Worm (Caenorhabditis elegans) whole organism, L1 larva: Measurements from ENCODE around the gene T14G10.8.

Experiments used
- C16A3.4 ChIP-seq: fragments of 150-350 bp; optimal IDR thresholded peaks from 2 replicates; lab custom pipeline; 2014; ENCODE audit warnings: missing biosample characterization, missing genetic modification characterization
- F16B12.6 ChIP-seq: fragments of 150-350 bp; optimal IDR thresholded peaks from 2 replicates; lab custom pipeline; 2014; ENCODE audit warnings: missing biosample characterization, missing genetic modification characterization
- aha-1 ChIP-seq: fragments of 150-350 bp; optimal IDR thresholded peaks from 2 replicates; lab custom pipeline; 2014; ENCODE audit warnings: missing biosample characterization, missing genetic modification characterization
- alr-1 ChIP-seq: fragments of 200-800 bp; sonication (Bioruptor generic); optimal IDR thresholded peaks from 2 replicates; lab custom pipeline; 2018; ENCODE audit warnings: borderline replicate concordance, mild to moderate bottlenecking, missing genetic modification characterization, missing compliant biosample characterization
- aly-2 ChIP-seq: fragments of 150-350 bp; optimal IDR thresholded peaks from 2 replicates; lab custom pipeline; 2014; ENCODE audit warnings: missing biosample characterization, missing genetic modification characterization
- blmp-1 ChIP-seq: fragments of 150-350 bp; optimal IDR thresholded peaks from 2 replicates; lab custom pipeline; 2014; ENCODE audit warnings: missing biosample characterization, missing genetic modification characterization
- ceh-88 ChIP-seq: fragments of 200-800 bp; sonication (Bioruptor generic); IDR thresholded peaks from 2 replicates; pipeline ENCODE4 v1.3.6; 2022; ENCODE audit warnings: missing genetic modification characterization, missing compliant biosample characterization
- dpl-1 ChIP-seq, 3 experiments: fragments of 150-350 bp in 2 of 3; sonication (generic microtip) in 1 of 3; optimal IDR thresholded peaks; 2 replicates each; lab custom pipeline; 2014 to 2017; ENCODE audit warnings: missing biosample characterization in 3 of 3, missing genetic modification characterization in 3 of 3, missing genetic modification reagents in 3 of 3
- efl-1 ChIP-seq, 4 experiments: fragments of 150-350 bp; optimal IDR thresholded peaks in 3 of 4; peaks in 1 of 4; 1 replicate in 1 of 4; 2 replicates in 3 of 4; lab custom pipeline; 2014; ENCODE audit warnings: missing biosample characterization in 2 of 4, missing genetic modification characterization in 2 of 4, missing genetic modification reagents in 2 of 4
- elt-3 ChIP-seq, 6 experiments: fragments of 150-350 bp in 1 of 6; sonication (generic microtip); optimal IDR thresholded peaks; 2 replicates each; lab custom pipeline; 2017 to 2018; ENCODE audit warnings: missing biosample characterization in 6 of 6, missing genetic modification characterization in 6 of 6, inconsistent platforms in 1 of 6
- ets-5 ChIP-seq: fragments of 200-800 bp; sonication (Bioruptor generic); IDR thresholded peaks from 2 replicates; pipeline ENCODE4 v1.3.6; 2022; ENCODE audit warnings: missing genetic modification characterization, missing compliant biosample characterization
- fkh-4 ChIP-seq: sonication (generic microtip); optimal IDR thresholded peaks from 2 replicates; lab custom pipeline; 2016; ENCODE audit warnings: missing compliant biosample characterization, missing genetic modification characterization, borderline replicate concordance
- fos-1 ChIP-seq: fragments of 150-350 bp; optimal IDR thresholded peaks from 2 replicates; lab custom pipeline; 2014; ENCODE audit warnings: missing biosample characterization, missing genetic modification characterization
- hlh-4 ChIP-seq: sonication (generic microtip); optimal IDR thresholded peaks from 2 replicates; lab custom pipeline; 2016; ENCODE audit warnings: mild to moderate bottlenecking, missing genetic modification characterization, missing compliant biosample characterization
- irx-1 ChIP-seq: sonication (generic microtip); optimal IDR thresholded peaks from 2 replicates; lab custom pipeline; 2016; ENCODE audit warnings: missing genetic modification characterization, missing compliant biosample characterization
- isw-1 ChIP-seq: fragments of 200-800 bp; sonication (Bioruptor generic); IDR thresholded peaks from 2 replicates; pipeline ENCODE4 v1.3.6; 2022; ENCODE audit warnings: missing genetic modification characterization, missing compliant biosample characterization
- lin-14 ChIP-seq: fragments of 200-800 bp; sonication (Bioruptor generic); optimal IDR thresholded peaks from 2 replicates; lab custom pipeline; 2018; ENCODE audit warnings: mild to moderate bottlenecking, missing genetic modification characterization, moderate library complexity, missing compliant biosample characterization
- lin-15B ChIP-seq: fragments of 150-350 bp; sonication (generic microtip); optimal IDR thresholded peaks from 3 replicates; lab custom pipeline; 2014; ENCODE audit warnings: missing biosample characterization, missing genetic modification characterization
- lin-35 ChIP-seq, 2 experiments: fragments of 150-350 bp; optimal IDR thresholded peaks; 2 replicates each; lab custom pipeline; 2014; ENCODE audit warnings: missing biosample characterization in 2 of 2, missing genetic modification characterization in 2 of 2, missing genetic modification reagents in 2 of 2
- lin-39 ChIP-seq: fragments of 150-350 bp; optimal IDR thresholded peaks from 2 replicates; lab custom pipeline; 2014; ENCODE audit warnings: missing biosample characterization, missing genetic modification reagents, missing genetic modification characterization
- lsy-2 ChIP-seq, 2 experiments: fragments of 150-350 bp; optimal IDR thresholded peaks; 2 replicates each; lab custom pipeline; 2014; ENCODE audit warnings: missing biosample characterization in 2 of 2, missing genetic modification characterization in 2 of 2
- mdl-1 ChIP-seq, 2 experiments: fragments of 150-350 bp; optimal IDR thresholded peaks; 2 replicates each; lab custom pipeline; 2014 to 2017; ENCODE audit warnings: missing biosample characterization in 2 of 2, missing genetic modification characterization in 2 of 2, inconsistent platforms in 1 of 2
- mef-2 ChIP-seq: fragments of 150-350 bp; optimal IDR thresholded peaks from 2 replicates; lab custom pipeline; 2014; ENCODE audit warnings: missing biosample characterization, missing genetic modification characterization
- mep-1 ChIP-seq: fragments of 150-350 bp; optimal IDR thresholded peaks from 2 replicates; lab custom pipeline; 2014; ENCODE audit warnings: missing biosample characterization, missing genetic modification characterization
- nhr-11 ChIP-seq: fragments of 150-350 bp; optimal IDR thresholded peaks from 2 replicates; lab custom pipeline; 2014; ENCODE audit warnings: missing biosample characterization, missing genetic modification characterization
- nhr-12 ChIP-seq: sonication (generic microtip); optimal IDR thresholded peaks from 2 replicates; lab custom pipeline; 2017; ENCODE audit warnings: missing biosample characterization, missing genetic modification characterization
- nhr-19 ChIP-seq: fragments of 200-800 bp; sonication (Bioruptor generic); conservative IDR thresholded peaks from 2 replicates; pipeline ENCODE4 v1.3.6; 2022; ENCODE audit warnings: missing genetic modification characterization, missing compliant biosample characterization
- nhr-20 ChIP-seq: sonication (generic microtip); optimal IDR thresholded peaks from 2 replicates; lab custom pipeline; 2016; ENCODE audit warnings: mild to moderate bottlenecking, missing genetic modification characterization, missing compliant biosample characterization
- nhr-47 ChIP-seq: sonication (generic microtip); optimal IDR thresholded peaks from 2 replicates; lab custom pipeline; 2016; ENCODE audit warnings: mild to moderate bottlenecking, missing genetic modification characterization, moderate library complexity, missing compliant biosample characterization
- nhr-71 ChIP-seq: sonication (generic microtip); optimal IDR thresholded peaks from 2 replicates; lab custom pipeline; 2016; ENCODE audit warnings: mild to moderate bottlenecking, missing genetic modification characterization, moderate library complexity, missing compliant biosample characterization
- nhr-85 ChIP-seq: sonication (generic microtip); peaks from one replicate; lab custom pipeline; 2016; ENCODE audit warnings: missing genetic modification characterization, inconsistent platforms, missing compliant biosample characterization
- nhr-90 ChIP-seq: sonication (generic microtip); optimal IDR thresholded peaks from 2 replicates; lab custom pipeline; 2016; ENCODE audit warnings: mild to moderate bottlenecking, missing genetic modification characterization, missing compliant biosample characterization; ENCODE audit not compliant: poor library complexity
- pag-3 ChIP-seq: sonication (generic microtip); optimal IDR thresholded peaks from 2 replicates; lab custom pipeline; 2017; ENCODE audit warnings: missing genetic modification characterization, mild to moderate bottlenecking, missing compliant biosample characterization, antibody characterized with exemption, borderline replicate concordance; ENCODE audit not compliant: insufficient read depth
- pax-3 ChIP-seq: fragments of 200-800 bp; sonication (Bioruptor generic); optimal IDR thresholded peaks from 2 replicates; lab custom pipeline; 2018; ENCODE audit warnings: mild to moderate bottlenecking, missing genetic modification characterization, moderate library complexity, missing compliant biosample characterization
- rnt-1 ChIP-seq: sonication (generic microtip); optimal IDR thresholded peaks from 2 replicates; lab custom pipeline; 2016; ENCODE audit warnings: mild to moderate bottlenecking, missing genetic modification characterization, moderate library complexity, missing compliant biosample characterization
- skn-1 ChIP-seq: fragments of 150-350 bp; optimal IDR thresholded peaks from 2 replicates; lab custom pipeline; 2014; ENCODE audit warnings: missing biosample characterization, missing genetic modification characterization
- snu-23 ChIP-seq: sonication (generic microtip); optimal IDR thresholded peaks from 2 replicates; lab custom pipeline; 2016; ENCODE audit warnings: missing genetic modification characterization, missing compliant biosample characterization
- sox-4 ChIP-seq: sonication (generic microtip); optimal IDR thresholded peaks from 2 replicates; lab custom pipeline; 2016; ENCODE audit warnings: missing genetic modification characterization, missing compliant biosample characterization
- swsn-7 ChIP-seq: sonication (generic microtip); optimal IDR thresholded peaks from 2 replicates; lab custom pipeline; 2016; ENCODE audit warnings: missing genetic modification characterization, missing compliant biosample characterization
- tbx-2 ChIP-seq: sonication (generic microtip); optimal IDR thresholded peaks from 2 replicates; lab custom pipeline; 2016; ENCODE audit warnings: missing genetic modification characterization, missing compliant biosample characterization
- unc-130 ChIP-seq: fragments of 150-350 bp; optimal IDR thresholded peaks from 2 replicates; lab custom pipeline; 2017; ENCODE audit warnings: missing biosample characterization, missing genetic modification characterization, inconsistent platforms
- unc-30 ChIP-seq: sonication (generic microtip); optimal IDR thresholded peaks from 2 replicates; lab custom pipeline; 2017; ENCODE audit warnings: missing biosample characterization, missing genetic modification characterization
- unc-98 ChIP-seq: fragments of 200-800 bp; sonication (Bioruptor generic); IDR thresholded peaks from 2 replicates; pipeline ENCODE4 v1.3.6; 2022; ENCODE audit warnings: missing genetic modification characterization, missing compliant biosample characterization
- xbp-1 ChIP-seq: sonication (generic microtip); optimal IDR thresholded peaks from 2 replicates; lab custom pipeline; 2016; ENCODE audit warnings: missing genetic modification characterization, missing compliant biosample characterization
- ztf-11 ChIP-seq, 2 experiments: sonication (generic microtip); optimal IDR thresholded peaks; 2 replicates each; lab custom pipeline; 2016 to 2017; ENCODE audit warnings: missing genetic modification characterization in 2 of 2, missing biosample characterization in 1 of 2, missing compliant biosample characterization in 1 of 2

The T14G10.8 gene

ce11 chrIV:10180133-10180749, 33.5 kb upstream of the T14G10.8 start, which contains the start of gene gta-1 (continued):
- TF ChIP-seq skn-1 (no peak), lsy-2 (tag; optimal IDR thresholded peaks at IDR 0.05; lab: Kevin White, UChicago) (peak; percentile 1 to 47), blmp-1 (peak; percentile 93), efl-1 (optimal IDR thresholded peaks at IDR 0.05; lab: Kevin White, UChicago) (peak in 1 of 2 experiments; percentile 18), efl-1 (GFP tag; optimal IDR thresholded peaks at IDR 0.05 in 1 of 2; lab: Kevin White, UChicago) (peak; percentile 28 to 89), nhr-11 (tag; lab: Kevin White, UChicago) (no peak), aha-1 (tag; lab: Kevin White, UChicago) (no peak), lin-39 (tag; lab: Kevin White, UChicago) (peak; percentile 36), pag-3 (tag; lab: Kevin White, UChicago) (no peak), swsn-7 (tag; lab: Kevin White, UChicago) (peak; percentile 19), dpl-1 (GFP tag; optimal IDR thresholded peaks at IDR 0.05; lab: Kevin White, UChicago) (peak in 2 of 3 experiments; percentile 18 to 19), mep-1 (tag; lab: Kevin White, UChicago) (peak; percentile 11), sox-4 (tag; lab: Kevin White, UChicago) (no peak), ets-5 (no peak), pax-3 (no peak), mdl-1 (tag; optimal IDR thresholded peaks at IDR 0.05; lab: Kevin White, UChicago) (peak in 1 of 2 experiments; percentile 52), nhr-20 (tag; lab: Kevin White, UChicago) (peak; percentile 57), mef-2 (tag; lab: Kevin White, UChicago) (no peak), fos-1 (tag; lab: Kevin White, UChicago) (no peak), elt-3 (tag; optimal IDR thresholded peaks at IDR 0.05; lab: Kevin White, UChicago) (no peak), unc-30 (tag; lab: Kevin White, UChicago) (no peak), fkh-4 (tag; lab: Kevin White, UChicago) (no peak), nhr-71 (peak; percentile 73), alr-1 (tag; lab: Kevin White, UChicago) (no peak), ztf-11 (tag; optimal IDR thresholded peaks at IDR 0.05; lab: Kevin White, UChicago) (no peak), snu-23 (GFP tag; lab: Kevin White, UChicago) (peak; percentile 65), xbp-1 (tag; lab: Kevin White, UChicago) (peak; percentile 7), unc-98 (GFP tag; lab: Robert Waterston, UW) (no peak), aly-2 (tag; lab: Kevin White, UChicago) (no peak), unc-130 (no peak), rnt-1 (peak; percentile 66)
- TF ChIP-seq, all 84 proteins: peak for 18

ce11 chrIV:10177779-10178178, 31.0 kb upstream of the T14G10.8 start, which contains the start of gene mspn-1:
Gene mspn-1, plus strand, starts transcription at chrIV:10177968.
- TF ChIP-seq fkh-4 (tag; lab: Kevin White, UChicago) (no peak), unc-98 (GFP tag; lab: Robert Waterston, UW) (no peak), lsy-2 (tag; optimal IDR thresholded peaks at IDR 0.05; lab: Kevin White, UChicago) (peak in 1 of 2 experiments; percentile 25), ceh-88 (no peak), aly-2 (tag; lab: Kevin White, UChicago) (peak; percentile 27), nhr-12 (no peak)

DNA sequence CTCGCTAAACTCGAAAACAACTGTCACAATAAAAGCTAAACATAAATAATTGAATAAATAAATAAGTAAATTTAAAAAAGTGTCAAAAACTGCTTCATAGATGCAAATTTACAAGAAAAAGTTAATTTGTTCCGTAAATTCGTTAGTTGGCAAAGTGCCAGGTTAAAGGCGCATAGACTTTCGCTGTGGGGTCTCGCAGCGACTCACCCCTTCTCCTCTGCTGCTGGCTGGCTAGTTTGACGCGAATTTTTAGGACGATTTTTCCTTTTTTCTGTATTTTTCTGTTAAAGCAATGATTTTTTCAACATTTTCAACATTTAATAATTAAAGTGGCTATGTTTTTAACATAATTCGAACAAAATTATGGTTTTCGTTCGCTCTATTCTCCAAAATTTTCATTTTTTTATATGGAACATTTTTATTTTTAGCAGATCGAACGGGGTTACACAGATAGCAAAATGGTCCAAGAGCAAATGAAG, 29.5 kb upstream of the T14G10.8 start, which contains the start of gene rack-1:
Gene rack-1, plus strand, starts transcription at position 429 of the 479 bp plus-strand sequence.
- TF ChIP-seq nhr-47 (tag; lab: Kevin White, UChicago): peak; percentile 59
- peak; percentile 58 for TF ChIP-seq unc-130
- TF ChIP-seq blmp-1: peak; percentile 47
- peak; percentile 29; the same call in 1 of the 2 replicates for TF ChIP-seq nhr-19 (GFP tag; lab: Robert Waterston, UW)
- peak; percentile 76 for TF ChIP-seq nhr-85 (tag; lab: Kevin White, UChicago)
- peak; percentile 47 for TF ChIP-seq tbx-2 (tag; lab: Kevin White, UChicago)
- TF ChIP-seq isw-1 (GFP tag; lab: Robert Waterston, UW): peak; percentile 7; the same call in 1 of the 2 replicates
- peak; percentile 68 to 72 for TF ChIP-seq efl-1 (optimal IDR thresholded peaks at IDR 0.05; lab: Kevin White, UChicago)
- TF ChIP-seq efl-1 (GFP tag; optimal IDR thresholded peaks at IDR 0.05 in 1 of 2; lab: Kevin White, UChicago): peak; percentile 65 to 93
- TF ChIP-seq lin-14: peak; percentile 71
- peak; percentile 60 for TF ChIP-seq C16A3.4 (tag; lab: Kevin White, UChicago)
- TF ChIP-seq hlh-4 (tag; lab: Kevin White, UChicago): no peak
- TF ChIP-seq unc-30 (tag; lab: Kevin White, UChicago): no peak
- TF ChIP-seq xbp-1 (tag; lab: Kevin White, UChicago): peak; percentile 59
- TF ChIP-seq mef-2 (tag; lab: Kevin White, UChicago): no peak
- peak; percentile 17 for TF ChIP-seq irx-1 (tag; lab: Kevin White, UChicago)
- TF ChIP-seq rnt-1: peak; percentile 46
- peak; percentile 39 for TF ChIP-seq F16B12.6 (tag; lab: Kevin White, UChicago)
- TF ChIP-seq lin-35 (GFP tag; optimal IDR thresholded peaks at IDR 0.05; lab: Kevin White, UChicago): peak; percentile 66 to 70
- TF ChIP-seq lin-15B (tag; lab: Kevin White, UChicago): peak; percentile 31
- peak; percentile 64 for TF ChIP-seq mep-1 (tag; lab: Kevin White, UChicago)
- TF ChIP-seq nhr-90: peak; percentile 31
- peak; percentile 67 to 84 for TF ChIP-seq lsy-2 (tag; optimal IDR thresholded peaks at IDR 0.05; lab: Kevin White, UChicago)
- peak; percentile 26 for TF ChIP-seq skn-1
- TF ChIP-seq swsn-7 (tag; lab: Kevin White, UChicago): peak; percentile 50
